Worm (Caenorhabditis elegans) whole organism, L3 larva: ENCODE results near the gene fkh-5.

Experiments used
- egl-27 ChIP-seq: sonication (generic microtip); optimal IDR thresholded peaks from 4 replicates; lab custom pipeline; 2017; ENCODE audit warnings: missing biosample characterization, missing genetic modification reagents, missing genetic modification characterization
- unc-39 ChIP-seq: sonication (generic microtip); optimal IDR thresholded peaks from 4 replicates; lab custom pipeline; 2017; ENCODE audit warnings: missing biosample characterization, missing genetic modification characterization
- unc-62 ChIP-seq: fragments of 150-350 bp; sonication (generic microtip); optimal IDR thresholded peaks from 4 replicates; lab custom pipeline; 2014; ENCODE audit warnings: missing biosample characterization, missing genetic modification reagents, missing genetic modification characterization
- zag-1 ChIP-seq: fragments of 150-350 bp; optimal IDR thresholded peaks from 2 replicates; lab custom pipeline; 2014; ENCODE audit warnings: missing biosample characterization, missing genetic modification characterization
- ztf-4 ChIP-seq: fragments of 150-350 bp; optimal IDR thresholded peaks from 2 replicates; lab custom pipeline; 2014; ENCODE audit warnings: missing biosample characterization, missing genetic modification characterization

DNA sequence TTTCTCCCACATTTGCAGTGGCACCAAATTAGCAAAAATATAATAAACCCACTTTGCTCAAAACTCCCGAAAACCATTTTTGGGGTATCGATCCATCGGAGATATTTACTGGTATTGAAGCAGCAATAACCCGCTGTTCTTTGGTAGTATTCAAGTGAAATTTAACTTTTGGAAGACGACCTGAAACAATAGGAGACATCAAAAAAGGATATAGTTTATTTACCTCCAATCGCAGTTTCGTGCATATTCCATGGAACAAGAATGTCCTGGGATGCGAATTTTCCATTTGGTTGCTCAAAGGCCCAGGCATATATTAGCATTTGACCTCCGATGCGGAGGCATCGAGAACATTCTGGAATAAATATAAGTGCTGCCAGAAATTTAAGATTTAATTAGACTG lies 28.9 kb downstream of the fkh-5 start:
- TF ChIP-seq ztf-4 (no peak), zag-1 (tag; lab: Kevin White, UChicago) (no peak), egl-27 (tag; lab: Kevin White, UChicago) (no peak), unc-39 (tag; lab: Kevin White, UChicago) (no peak), unc-62 (GFP tag; lab: Kevin White, UChicago) (no peak)
